Worm (Caenorhabditis elegans) whole organism, midembryonic: ENCODE measurements around the gene wdr-37.

Experiments
- T22C8.4 ChIP-seq: fragments of 200-800 bp; sonication (Bioruptor generic); IDR thresholded peaks from 2 replicates; pipeline ENCODE4 v1.3.6; 2022; ENCODE audit warnings: missing genetic modification characterization, missing compliant biosample characterization
- ref-1 ChIP-seq: fragments of 200-800 bp; sonication (Bioruptor generic); conservative IDR thresholded peaks from 2 replicates; pipeline ENCODE4 v1.3.6; 2022; ENCODE audit warnings: missing genetic modification reagents, missing genetic modification characterization, missing compliant biosample characterization
- ztf-23 ChIP-seq: fragments of 200-800 bp; sonication (Bioruptor generic); IDR thresholded peaks from 2 replicates; pipeline ENCODE4 v1.3.6; 2022; ENCODE audit warnings: missing genetic modification reagents, missing genetic modification characterization, missing compliant biosample characterization
- ztf-29 ChIP-seq: fragments of 200-800 bp; sonication (Bioruptor generic); IDR thresholded peaks from 2 replicates; pipeline ENCODE4 v1.3.6; 2022; ENCODE audit warnings: missing genetic modification reagents, missing genetic modification characterization, missing compliant biosample characterization

ce11 chrIII:5594350-5594749 is 5.5 kb downstream of the wdr-37 start:
- TF ChIP-seq ref-1 (no peak), T22C8.4 (GFP tag; lab: Robert Waterston, UW) (no peak), ztf-29 (GFP tag; lab: Robert Waterston, UW) (no peak), ztf-23 (GFP tag; lab: Robert Waterston, UW) (no peak)
